Worm (Caenorhabditis elegans) whole organism, young adult: Measurements from ENCODE around the gene F35E8.13.

Experiments used
- B0035.1 ChIP-seq: sonication (generic microtip); optimal IDR thresholded peaks from 2 replicates; lab custom pipeline; 2016; ENCODE audit warnings: missing genetic modification characterization, mild to moderate bottlenecking, missing compliant biosample characterization, missing genotype, missing genetic modification reagents
- B0336.3 ChIP-seq: fragments of 200-800 bp; sonication (Bioruptor generic); IDR thresholded peaks from 2 replicates; pipeline ENCODE4 v1.3.6; 2022; ENCODE audit warnings: missing genetic modification characterization, missing compliant biosample characterization
- D2030.7 ChIP-seq: fragments of 200-800 bp; sonication (Bioruptor generic); IDR thresholded peaks from 2 replicates; pipeline ENCODE4 v1.3.6; 2022; ENCODE audit warnings: missing genetic modification reagents, missing genetic modification characterization, missing compliant biosample characterization
- F33H1.4 ChIP-seq: fragments of 200-800 bp; sonication (Bioruptor generic); IDR thresholded peaks from 2 replicates; pipeline ENCODE4 v1.3.6; 2022; ENCODE audit warnings: missing genetic modification reagents, missing genetic modification characterization, missing compliant biosample characterization
- F52B5.7 ChIP-seq: sonication (generic microtip); optimal IDR thresholded peaks from 2 replicates; lab custom pipeline; 2016; ENCODE audit warnings: mild to moderate bottlenecking, missing genetic modification characterization, missing compliant biosample characterization
- F57C9.4 ChIP-seq: sonication (generic microtip); optimal IDR thresholded peaks from 2 replicates; lab custom pipeline; 2017; ENCODE audit warnings: mild to moderate bottlenecking, missing genetic modification characterization, missing compliant biosample characterization
- K11D2.4 ChIP-seq: fragments of 200-800 bp; sonication (Bioruptor generic); IDR thresholded peaks from 2 replicates; pipeline ENCODE4 v1.3.6; 2022; ENCODE audit warnings: missing genetic modification reagents, missing genetic modification characterization, missing compliant biosample characterization
- K12H6.12 ChIP-seq: fragments of 200-800 bp; sonication (Bioruptor generic); optimal IDR thresholded peaks from 2 replicates; lab custom pipeline; 2018; ENCODE audit warnings: mild to moderate bottlenecking, missing genetic modification characterization, missing compliant biosample characterization
- Y79H2A.3 ChIP-seq: fragments of 200-800 bp; sonication (Bioruptor generic); conservative IDR thresholded peaks from 2 replicates; pipeline ENCODE4 v1.3.6; 2022; ENCODE audit warnings: missing genetic modification reagents, missing genetic modification characterization, missing compliant biosample characterization
- ama-1 ChIP-seq, 3 experiments: fragments of 150-350 bp in 1 of 3; sonication (generic microtip) in 2 of 3; optimal IDR thresholded peaks; 2 replicates each; lab custom pipeline; 2014 to 2018; ENCODE audit warnings: missing biosample characterization in 2 of 3, missing genetic modification characterization in 2 of 3, missing genetic modification reagents in 2 of 3
- aptf-2 ChIP-seq: fragments of 200-800 bp; sonication (Bioruptor generic); conservative IDR thresholded peaks from 2 replicates; pipeline ENCODE4 v1.3.6; 2022; ENCODE audit warnings: missing genetic modification reagents, missing genetic modification characterization, missing compliant biosample characterization
- atf-7 ChIP-seq: sonication (generic microtip); optimal IDR thresholded peaks from 2 replicates; lab custom pipeline; 2017; ENCODE audit warnings: mild to moderate bottlenecking, missing genetic modification characterization, missing compliant biosample characterization
- attf-5 ChIP-seq: fragments of 200-800 bp; sonication (Bioruptor generic); optimal IDR thresholded peaks from 2 replicates; lab custom pipeline; 2018; ENCODE audit warnings: mild to moderate bottlenecking, missing genetic modification characterization, missing compliant biosample characterization
- attf-6 ChIP-seq: fragments of 200-800 bp; sonication (Bioruptor generic); IDR thresholded peaks from 2 replicates; pipeline ENCODE4 v1.3.6; 2022; ENCODE audit warnings: missing genetic modification reagents, missing genetic modification characterization, missing compliant biosample characterization
- bed-2 ChIP-seq: fragments of 200-800 bp; sonication (Bioruptor generic); IDR thresholded peaks from 2 replicates; pipeline ENCODE4 v1.3.6; 2022; ENCODE audit warnings: missing genetic modification reagents, missing genetic modification characterization, missing compliant biosample characterization
- cebp-1 ChIP-seq, 2 experiments: fragments of 200-800 bp in 1 of 2; sonication (Bioruptor generic) in 1 of 2; sonication (generic microtip) in 1 of 2; IDR thresholded peaks in 1 of 2; optimal IDR thresholded peaks in 1 of 2; 2 replicates each; pipeline versions ENCODE4 v1.3.6 to Lab custom; 2017 to 2022; ENCODE audit warnings: missing compliant biosample characterization in 2 of 2, missing genetic modification characterization in 2 of 2, mild to moderate bottlenecking in 1 of 2, missing genetic modification reagents in 1 of 2, moderate library complexity in 1 of 2
- cebp-2 ChIP-seq: fragments of 200-800 bp; sonication (Bioruptor generic); IDR thresholded peaks from 2 replicates; pipeline ENCODE4 v1.3.6; 2022; ENCODE audit warnings: missing genetic modification characterization, missing compliant biosample characterization
- ceh-27 ChIP-seq: fragments of 200-800 bp; sonication (Bioruptor generic); optimal IDR thresholded peaks from 2 replicates; lab custom pipeline; 2018; ENCODE audit warnings: mild to moderate bottlenecking, missing genetic modification characterization, moderate library complexity, missing compliant biosample characterization
- ceh-58 ChIP-seq: fragments of 200-800 bp; sonication (Bioruptor generic); IDR thresholded peaks from 2 replicates; pipeline ENCODE4 v1.3.6; 2022; ENCODE audit warnings: missing genetic modification characterization, missing compliant biosample characterization
- die-1 ChIP-seq: sonication (generic microtip); optimal IDR thresholded peaks from 2 replicates; lab custom pipeline; 2016; ENCODE audit warnings: missing genotype, mild to moderate bottlenecking, missing genetic modification characterization, missing compliant biosample characterization
- dox-1 ChIP-seq: fragments of 200-800 bp; sonication (Bioruptor generic); IDR thresholded peaks from 2 replicates; pipeline ENCODE4 v1.3.6; 2022; ENCODE audit warnings: missing genetic modification reagents, missing genetic modification characterization, missing compliant biosample characterization
- egrh-3 ChIP-seq: fragments of 200-800 bp; sonication (Bioruptor generic); IDR thresholded peaks from 2 replicates; pipeline ENCODE4 v1.3.6; 2022; ENCODE audit warnings: missing genetic modification reagents, missing genetic modification characterization, missing compliant biosample characterization
- fkh-3 ChIP-seq: sonication (generic microtip); optimal IDR thresholded peaks from 2 replicates; lab custom pipeline; 2016; ENCODE audit warnings: mild to moderate bottlenecking, missing genetic modification characterization, missing compliant biosample characterization
- hlh-26 ChIP-seq: fragments of 200-800 bp; sonication (Bioruptor generic); conservative IDR thresholded peaks from 2 replicates; pipeline ENCODE4 v1.3.6; 2022; ENCODE audit warnings: missing genetic modification reagents, missing genetic modification characterization, missing compliant biosample characterization
- lag-1 ChIP-seq: fragments of 200-800 bp; sonication (Bioruptor generic); IDR thresholded peaks from 2 replicates; pipeline ENCODE4 v1.3.6; 2022; ENCODE audit warnings: missing genetic modification reagents, missing genetic modification characterization, missing compliant biosample characterization
- let-526 ChIP-seq: fragments of 200-800 bp; sonication (Bioruptor generic); IDR thresholded peaks from 2 replicates; pipeline ENCODE4 v1.3.6; 2022; ENCODE audit warnings: missing genetic modification reagents, missing genetic modification characterization, missing compliant biosample characterization
- lin-40 ChIP-seq: sonication (generic microtip); optimal IDR thresholded peaks from 2 replicates; lab custom pipeline; 2016; ENCODE audit warnings: missing genetic modification characterization, mild to moderate bottlenecking, missing compliant biosample characterization, missing genotype, missing genetic modification reagents
- lir-1 ChIP-seq: fragments of 200-800 bp; sonication (Bioruptor generic); conservative IDR thresholded peaks from 2 replicates; pipeline ENCODE4 v1.3.6; 2022; ENCODE audit warnings: missing genetic modification reagents, missing genetic modification characterization, missing compliant biosample characterization
- madf-8 ChIP-seq: fragments of 200-800 bp; sonication (Bioruptor generic); conservative IDR thresholded peaks from 2 replicates; pipeline ENCODE4 v1.3.6; 2022; ENCODE audit warnings: missing genetic modification reagents, missing genetic modification characterization, missing compliant biosample characterization
- mcd-1 ChIP-seq: fragments of 200-800 bp; sonication (Bioruptor generic); IDR thresholded peaks from 2 replicates; pipeline ENCODE4 v1.3.6; 2022; ENCODE audit warnings: missing genetic modification reagents, missing genetic modification characterization, missing compliant biosample characterization
- mes-4 ChIP-seq: sonication (generic microtip); optimal IDR thresholded peaks from 2 replicates; lab custom pipeline; 2016; ENCODE audit warnings: missing genotype, missing genetic modification characterization, missing compliant biosample characterization
- nfya-2 ChIP-seq: fragments of 200-800 bp; sonication (Bioruptor generic); IDR thresholded peaks from 2 replicates; pipeline ENCODE4 v1.3.6; 2022; ENCODE audit warnings: missing genetic modification reagents, missing genetic modification characterization, missing compliant biosample characterization
- nfyb-1 ChIP-seq: fragments of 200-800 bp; sonication (Bioruptor generic); IDR thresholded peaks from 2 replicates; pipeline ENCODE4 v1.3.6; 2022; ENCODE audit warnings: missing genetic modification reagents, missing genetic modification characterization, missing compliant biosample characterization
- nhr-120 ChIP-seq: fragments of 200-800 bp; sonication (Bioruptor generic); IDR thresholded peaks from 2 replicates; pipeline ENCODE4 v1.3.6; 2022; ENCODE audit warnings: missing genetic modification characterization, missing compliant biosample characterization
- nhr-80 ChIP-seq: sonication (generic microtip); optimal IDR thresholded peaks from 2 replicates; lab custom pipeline; 2016; ENCODE audit warnings: missing genetic modification characterization, missing compliant biosample characterization
- pha-4 ChIP-seq: fragments of 150-350 bp; sonication (generic microtip); optimal IDR thresholded peaks from 2 replicates; lab custom pipeline; 2014; ENCODE audit warnings: missing biosample characterization, missing genetic modification reagents, missing genetic modification characterization
- rcor-1 ChIP-seq: fragments of 200-800 bp; sonication (Bioruptor generic); IDR thresholded peaks from 2 replicates; pipeline ENCODE4 v1.3.6; 2022; ENCODE audit warnings: missing genetic modification reagents, missing genetic modification characterization, missing compliant biosample characterization
- rec-8 ChIP-seq, 2 experiments: sonication (generic microtip); optimal IDR thresholded peaks; 2 replicates each; lab custom pipeline; 2016; ENCODE audit warnings: mild to moderate bottlenecking in 2 of 2, missing genetic modification characterization in 2 of 2, missing genetic modification reagents in 2 of 2, missing genotype in 2 of 2, missing biosample characterization in 1 of 2, missing compliant biosample characterization in 1 of 2, moderate library complexity in 1 of 2
- sdz-38 ChIP-seq: sonication (generic microtip); optimal IDR thresholded peaks from 2 replicates; lab custom pipeline; 2016; ENCODE audit warnings: missing genotype, missing genetic modification characterization, missing compliant biosample characterization
- sea-2 ChIP-seq: fragments of 200-800 bp; sonication (Bioruptor generic); IDR thresholded peaks from 2 replicates; pipeline ENCODE4 v1.3.6; 2022; ENCODE audit warnings: missing genetic modification characterization, missing compliant biosample characterization
- snpc-3.4 ChIP-seq: sonication (generic microtip); optimal IDR thresholded peaks from 2 replicates; lab custom pipeline; 2017; ENCODE audit warnings: missing genetic modification characterization, mild to moderate bottlenecking, missing compliant biosample characterization, antibody characterized with exemption, moderate library complexity, missing genotype, missing genetic modification reagents
- ztf-25 ChIP-seq: fragments of 200-800 bp; sonication (Bioruptor generic); IDR thresholded peaks from 2 replicates; pipeline ENCODE4 v1.3.6; 2022; ENCODE audit warnings: missing genetic modification reagents, missing genetic modification characterization, missing compliant biosample characterization
- ztf-26 ChIP-seq: sonication (generic microtip); optimal IDR thresholded peaks from 2 replicates; lab custom pipeline; 2017; ENCODE audit warnings: missing genetic modification characterization, missing compliant biosample characterization
- ztf-28 ChIP-seq: fragments of 200-800 bp; sonication (Bioruptor generic); IDR thresholded peaks from 2 replicates; pipeline ENCODE4 v1.3.6; 2022; ENCODE audit warnings: missing genetic modification reagents, missing genetic modification characterization, missing compliant biosample characterization
- ztf-3 ChIP-seq: fragments of 200-800 bp; sonication (Bioruptor generic); optimal IDR thresholded peaks from 2 replicates; lab custom pipeline; 2018; ENCODE audit warnings: mild to moderate bottlenecking, missing genetic modification characterization, missing compliant biosample characterization

The F35E8.13 gene

DNA sequence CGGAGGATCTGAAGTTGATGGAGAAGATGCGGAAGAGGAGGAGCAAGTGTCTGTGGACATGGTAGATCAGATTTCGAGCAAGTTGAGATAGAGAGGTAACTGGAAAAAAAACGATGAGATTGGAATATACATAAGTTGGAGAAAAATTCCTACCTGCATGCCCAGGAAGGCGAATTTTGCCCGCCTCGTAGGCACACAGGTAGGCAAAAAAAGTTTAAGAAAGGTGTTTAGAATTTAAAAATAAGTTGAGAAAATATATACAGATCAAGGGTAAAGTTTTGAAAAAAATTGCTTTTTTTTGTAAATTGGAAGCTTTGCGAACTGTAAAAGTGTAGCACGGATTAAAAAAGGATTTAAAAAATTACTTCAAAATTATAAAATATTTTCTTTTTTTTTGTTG, 43.6 kb upstream of the F35E8.13 start, which contains the start of gene nhr-84:
Gene nhr-84 (minus strand): TSS at position 101 of the 400 bp plus-strand sequence.
- TF ChIP-seq cebp-1 (GFP tag; IDR thresholded peaks at IDR 0.05; lab: Robert Waterston, UW) (no peak), cebp-1 (tag; optimal IDR thresholded peaks at IDR 0.05; lab: Kevin White, UChicago) (no peak), K12H6.12 (no peak)
- TF ChIP-seq, all 124 proteins: peak for 0

DNA sequence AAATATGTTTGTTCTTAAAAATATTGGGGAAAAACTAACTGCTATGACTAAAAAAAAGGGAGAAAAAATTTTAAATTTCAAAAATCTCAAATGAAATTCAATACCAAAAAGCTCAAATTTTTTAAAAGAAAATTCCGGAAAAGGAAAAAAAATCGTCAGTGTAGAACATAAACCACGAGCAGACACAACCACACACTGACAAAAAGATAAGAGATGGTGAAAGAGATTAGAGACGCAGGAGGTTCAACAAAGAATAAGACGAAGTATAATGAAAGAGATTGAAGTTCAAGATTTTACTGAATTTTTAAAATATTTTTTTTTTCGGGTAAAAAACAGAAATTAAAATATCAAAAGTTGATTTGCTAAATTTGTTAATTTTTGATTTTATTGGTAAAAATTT, 43.0 kb upstream of the F35E8.13 start:
- TF ChIP-seq lin-40 (tag; lab: Kevin White, UChicago) (no peak), ztf-28 (GFP tag; lab: Robert Waterston, UW) (no peak), let-526 (no peak), ceh-27 (GFP tag; lab: Kevin White, UChicago) (no peak), ceh-58 (GFP tag; lab: Robert Waterston, UW) (no peak), nhr-80 (tag; lab: Kevin White, UChicago) (no peak), F57C9.4 (tag; lab: Kevin White, UChicago) (no peak), snpc-3.4 (no peak), dox-1 (no peak), aptf-2 (GFP tag; lab: Robert Waterston, UW) (no peak), Y79H2A.3 (no peak), fkh-3 (tag; lab: Kevin White, UChicago) (no peak), ztf-25 (GFP tag; lab: Robert Waterston, UW) (no peak), attf-5 (GFP tag; lab: Kevin White, UChicago) (no peak)
- TF ChIP-seq, all 124 proteins: peak for 0

DNA sequence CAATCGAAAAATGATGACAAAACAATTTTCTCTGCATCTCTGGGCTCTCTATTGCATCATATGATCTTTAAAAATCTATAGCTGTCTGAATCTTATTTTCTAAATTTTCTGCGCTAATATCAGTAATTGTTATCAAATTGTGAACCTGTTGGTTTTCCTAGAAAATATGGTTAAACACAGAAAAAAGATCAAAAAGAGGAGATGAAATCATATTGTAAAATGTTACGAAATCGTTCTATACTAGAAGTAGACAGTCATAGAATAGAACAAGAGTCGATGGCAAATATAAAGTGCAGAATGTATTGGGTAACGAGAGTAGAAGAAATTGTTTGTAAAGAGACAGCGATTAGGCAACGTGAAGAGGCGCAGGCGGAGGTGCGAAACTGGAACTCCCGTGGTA, 42.4 kb upstream of the F35E8.13 start:
- TF ChIP-seq rec-8 (tag; optimal IDR thresholded peaks at IDR 0.05; lab: Kevin White, UChicago) (no peak), atf-7 (tag; lab: Kevin White, UChicago) (peak; percentile 73), K11D2.4 (GFP tag; lab: Robert Waterston, UW) (no peak), mcd-1 (GFP tag; lab: Robert Waterston, UW) (no peak), nhr-80 (tag; lab: Kevin White, UChicago) (peak; percentile 70), die-1 (tag; lab: Kevin White, UChicago) (no peak), F33H1.4 (GFP tag; lab: Robert Waterston, UW) (no peak), B0035.1 (tag; lab: Kevin White, UChicago) (no peak), nfyb-1 (GFP tag; lab: Robert Waterston, UW) (peak; percentile 60; the same call in 1 of the 2 replicates), F52B5.7 (no peak), cebp-1 (GFP tag; IDR thresholded peaks at IDR 0.05; lab: Robert Waterston, UW) (peak; percentile 91), cebp-1 (tag; optimal IDR thresholded peaks at IDR 0.05; lab: Kevin White, UChicago) (peak; percentile 94), egrh-3 (GFP tag; lab: Robert Waterston, UW) (no peak), B0336.3 (0 out of 2 replicates have a peak, but pooled peaks have one; percentile 35), sea-2 (GFP tag; lab: Robert Waterston, UW) (no peak), attf-6 (GFP tag; lab: Robert Waterston, UW) (no peak), attf-5 (GFP tag; lab: Kevin White, UChicago) (peak; percentile 77), F57C9.4 (tag; lab: Kevin White, UChicago) (no peak), mes-4 (no peak), madf-8 (GFP tag; lab: Robert Waterston, UW) (no peak), nhr-120 (GFP tag; lab: Robert Waterston, UW) (no peak), ama-1 (optimal IDR thresholded peaks at IDR 0.05; lab: Kevin White, UChicago) (no peak), ama-1 (GFP tag; optimal IDR thresholded peaks at IDR 0.05; lab: Kevin White, UChicago) (no peak), ztf-3 (GFP tag; lab: Kevin White, UChicago) (no peak), rcor-1 (GFP tag; lab: Robert Waterston, UW) (no peak), bed-2 (GFP tag; lab: Robert Waterston, UW) (no peak), sdz-38 (tag; lab: Kevin White, UChicago) (no peak), nfya-2 (GFP tag; lab: Robert Waterston, UW) (no peak), hlh-26 (no peak), lir-1 (GFP tag; lab: Robert Waterston, UW) (no peak), lag-1 (GFP tag; lab: Robert Waterston, UW) (no peak), cebp-2 (GFP tag; lab: Robert Waterston, UW) (no peak), D2030.7 (GFP tag; lab: Robert Waterston, UW) (no peak), pha-4 (tag; lab: Kevin White, UChicago) (peak; percentile 52), ztf-26 (tag; lab: Kevin White, UChicago) (no peak)
